Fruit fly (Drosophila melanogaster): Measurements from ENCODE around the gene Pgam5.
A peak's percentile ranks its signal among the peaks of the same experiment; 100 is the strongest.

The Pgam5 gene

DNA sequence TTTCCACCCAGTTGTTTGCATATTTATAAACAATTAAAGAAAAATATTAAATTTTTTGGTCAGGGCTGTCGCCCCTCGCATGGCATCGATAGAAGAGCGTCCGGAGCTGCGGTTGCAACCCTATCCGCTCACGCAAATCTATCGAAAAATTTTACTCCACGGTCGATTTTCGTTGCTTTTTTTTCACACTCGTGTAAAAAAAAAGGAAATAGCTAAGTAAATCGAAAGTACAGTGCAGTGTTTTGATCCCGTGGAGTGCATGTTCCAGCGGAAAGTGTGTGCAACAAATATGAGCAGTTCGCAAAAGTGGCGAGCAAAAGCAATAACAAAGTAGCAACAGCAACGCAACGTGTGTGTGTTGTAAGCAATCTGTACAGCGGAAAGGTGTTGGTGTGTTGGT lies 35.4 kb upstream of the Pgam5 start, which contains the start of the genes Edem1 and Rbcn-3B (continued):
- TF ChIP-seq CG10565 (GFP tag; optimal IDR thresholded peaks at IDR 0.05) = no peak
- peak; percentile 77 for TF ChIP-seq CG5180 (GFP tag; optimal IDR thresholded peaks at IDR 0.05)
- 0 out of 2 replicates have a peak, but pooled peaks have one; percentile 23 for TF ChIP-seq CG2129 (GFP tag; IDR thresholded peaks at IDR 0.05; ENCODE audit: partially characterized antibody)
- TF ChIP-seq amos (GFP tag; IDR thresholded peaks at IDR 0.05; ENCODE audit: partially characterized antibody) = peak; percentile 68
- TF ChIP-seq Dll (GFP tag; IDR thresholded peaks at IDR 0.05; ENCODE audit: partially characterized antibody) = peak; percentile 45; the same call in 2 of the 4 replicates
- peak; percentile 38 for TF ChIP-seq Bgb (GFP tag; IDR thresholded peaks at IDR 0.05; ENCODE audit: partially characterized antibody)
- TF ChIP-seq CG8924 (tag; optimal IDR thresholded peaks at IDR 0.05) = peak; percentile 9
- 0 out of 3 replicates have a peak, but pooled peaks have one; percentile 31 for TF ChIP-seq CG14860 (GFP tag; IDR thresholded peaks at IDR 0.05; ENCODE audit: partially characterized antibody)
- TF ChIP-seq CG7372 (GFP tag; IDR thresholded peaks at IDR 0.05) = no peak
- peak; percentile 77 for TF ChIP-seq CG3995 (GFP tag; optimal IDR thresholded peaks at IDR 0.05)
- peak; percentile 19 for TF ChIP-seq Sry-δ (GFP tag; optimal IDR thresholded peaks at IDR 0.05)
- peak; percentile 12 for TF ChIP-seq HmgZ (tag; optimal IDR thresholded peaks at IDR 0.05)
- peak; percentile 36 for TF ChIP-seq dm (GFP tag; optimal IDR thresholded peaks at IDR 0.05)
- TF ChIP-seq CG34224 (GFP tag; IDR thresholded peaks at IDR 0.05; ENCODE audit: partially characterized antibody) = peak; percentile 34; the same call in 2 of the 3 replicates
- TF ChIP-seq Sox100B (GFP tag; optimal IDR thresholded peaks at IDR 0.05) = no peak
- TF ChIP-seq salm (tag; optimal IDR thresholded peaks at IDR 0.05) = no peak
- TF ChIP-seq Med (GFP tag) = peak; percentile 61
- TF ChIP-seq vnd (GFP tag; IDR thresholded peaks at IDR 0.05; ENCODE audit: partially characterized antibody) = peak; percentile 40; the same call in 1 of the 3 replicates
- peak; percentile 49; the same call in 2 of the 3 replicates for TF ChIP-seq knrl (GFP tag; IDR thresholded peaks at IDR 0.05; ENCODE audit: partially characterized antibody)
- TF ChIP-seq zen2 (GFP tag; IDR thresholded peaks at IDR 0.05; ENCODE audit: partially characterized antibody) = no peak
- TF ChIP-seq YL-1 (GFP tag; optimal IDR thresholded peaks at IDR 0.05) = peak; percentile 41
- peak; percentile 30; the same call in 1 of the 3 replicates for TF ChIP-seq row (GFP tag; IDR thresholded peaks at IDR 0.05)
- TF ChIP-seq bcd (GFP tag; optimal IDR thresholded peaks at IDR 0.05) = no peak
- TF ChIP-seq Ssrp (tag; optimal IDR thresholded peaks at IDR 0.05) = no peak
- TF ChIP-seq CG3065 (GFP tag; optimal IDR thresholded peaks at IDR 0.05) = no peak
- TF ChIP-seq hbn (GFP tag; IDR thresholded peaks at IDR 0.05; ENCODE audit: partially characterized antibody) = peak; percentile 43
- TF ChIP-seq nom (GFP tag; optimal IDR thresholded peaks at IDR 0.05) = peak; percentile 69
- TF ChIP-seq vvl (GFP tag; IDR thresholded peaks at IDR 0.05) = no peak
- TF ChIP-seq CG16813 (GFP tag; IDR thresholded peaks at IDR 0.05; ENCODE audit: partially characterized antibody) = peak; percentile 50; the same call in 1 of the 3 replicates
- peak; percentile 57; the same call in 1 of the 3 replicates for TF ChIP-seq hb (GFP tag; IDR thresholded peaks at IDR 0.05; ENCODE audit: partially characterized antibody)
- peak in 1 of 2 experiments; percentile 33 for TF ChIP-seq Pdp1 (GFP tag; optimal IDR thresholded peaks at IDR 0.05)
- peak; percentile 61 for TF ChIP-seq CG2116 (GFP tag; optimal IDR thresholded peaks at IDR 0.05)
- TF ChIP-seq CG9797 (GFP tag; optimal IDR thresholded peaks at IDR 0.05) = no peak
- TF ChIP-seq CG13287 (GFP tag; IDR thresholded peaks at IDR 0.05; ENCODE audit: partially characterized antibody) = peak; percentile 44
- peak; percentile 56; the same call in 1 of the 2 replicates for TF ChIP-seq crol (GFP tag; IDR thresholded peaks at IDR 0.05)
- TF ChIP-seq Opbp (GFP tag; IDR thresholded peaks at IDR 0.05; ENCODE audit: partially characterized antibody) = peak; percentile 36; the same call in 1 of the 3 replicates
- TF ChIP-seq Scr (GFP tag; IDR thresholded peaks at IDR 0.05; ENCODE audit: partially characterized antibody) = peak; percentile 53
- TF ChIP-seq BEAF-32 (GFP tag; optimal IDR thresholded peaks at IDR 0.05) = peak; percentile 68
- TF ChIP-seq MESR4 (GFP tag; optimal IDR thresholded peaks at IDR 0.05) = peak; percentile 88
- TF ChIP-seq unc-4 (GFP tag; IDR thresholded peaks at IDR 0.05; ENCODE audit: partially characterized antibody) = 0 out of 2 replicates have a peak, but pooled peaks have one; percentile 32
- TF ChIP-seq CG15479 (GFP tag; optimal IDR thresholded peaks at IDR 0.05) = peak; percentile 23
- no peak for TF ChIP-seq PHDP (tag; optimal IDR thresholded peaks at IDR 0.05)
- peak; percentile 52; the same call in 1 of the 2 replicates for TF ChIP-seq inv (GFP tag; IDR thresholded peaks at IDR 0.05; ENCODE audit: partially characterized antibody)
- TF ChIP-seq CG7963 (GFP tag; IDR thresholded peaks at IDR 0.05; ENCODE audit: partially characterized antibody) = 0 out of 3 replicates have a peak, but pooled peaks have one; percentile 39
- peak; percentile 67; the same call in 2 of the 3 replicates for TF ChIP-seq CG6791 (GFP tag; IDR thresholded peaks at IDR 0.05; ENCODE audit: partially characterized antibody)
- no peak for TF ChIP-seq bab2 (GFP tag; optimal IDR thresholded peaks at IDR 0.05)

Measured in whole organism, embryonic.